Fruit fly (Drosophila melanogaster) whole organism, embryonic: ENCODE results near the gene Bacc.

Experiments
- B-H1 ChIP-seq: fragments of 200-800 bp; sonication (Bioruptor generic); IDR thresholded peaks from 3 replicates; pipeline ENCODE4 v1.3.6; 2022; ENCODE audit warnings: missing biosample characterization, missing genetic modification characterization
- CG10321 ChIP-seq: fragments of 200-800 bp; sonication (Bioruptor generic); IDR thresholded peaks from 2 replicates; pipeline ENCODE4 v1.3.6; 2022; ENCODE audit warnings: missing biosample characterization, missing genetic modification characterization
- CG13775 ChIP-seq: fragments of 200-800 bp; sonication (Bioruptor generic); optimal IDR thresholded peaks from 3 replicates; lab custom pipeline; 2017; ENCODE audit warnings: missing biosample characterization, mild to moderate bottlenecking, missing genetic modification characterization
- CG14014 ChIP-seq: fragments of 200-800 bp; sonication (Bioruptor generic); IDR thresholded peaks from 2 replicates; pipeline ENCODE4 v1.3.6; 2022; ENCODE audit warnings: missing biosample characterization, missing genetic modification characterization
- CG14860 ChIP-seq: fragments of 200-800 bp; sonication (Bioruptor generic); IDR thresholded peaks from 3 replicates; pipeline ENCODE4 v1.3.6; 2022; ENCODE audit warnings: missing biosample characterization, missing genetic modification characterization; ENCODE audit not compliant: partially characterized antibody
- CG15269 ChIP-seq: fragments of 200-800 bp; sonication (Bioruptor generic); optimal IDR thresholded peaks from 2 replicates; lab custom pipeline; 2018; ENCODE audit warnings: missing biosample characterization, mild to moderate bottlenecking, missing genetic modification characterization, moderate library complexity
- CG16815 ChIP-seq: fragments of 200-800 bp; sonication (Bioruptor generic); optimal IDR thresholded peaks from 3 replicates; lab custom pipeline; 2017; ENCODE audit warnings: missing biosample characterization, mild to moderate bottlenecking, missing genetic modification characterization
- CG17385 ChIP-seq: fragments of 200-800 bp; sonication (Bioruptor generic); optimal IDR thresholded peaks from 3 replicates; lab custom pipeline; 2018; ENCODE audit warnings: missing biosample characterization, mild to moderate bottlenecking, missing genetic modification characterization
- CG18599 ChIP-seq: fragments of 200-800 bp; sonication (Bioruptor generic); optimal IDR thresholded peaks from 3 replicates; lab custom pipeline; 2017; ENCODE audit warnings: missing biosample characterization, missing genetic modification characterization, mild to moderate bottlenecking, moderate library complexity, missing genetic modification reagents
- CG18619 ChIP-seq: fragments of 200-800 bp; sonication (Bioruptor generic); optimal IDR thresholded peaks from 3 replicates; lab custom pipeline; 2017; ENCODE audit warnings: missing biosample characterization, mild to moderate bottlenecking, missing genetic modification characterization
- CG2199 ChIP-seq: fragments of 200-800 bp; sonication (Bioruptor generic); IDR thresholded peaks from 3 replicates; pipeline ENCODE4 v1.3.6; 2022; ENCODE audit warnings: missing biosample characterization, missing genetic modification characterization
- CG30431 ChIP-seq: fragments of 200-800 bp; sonication (Bioruptor generic); optimal IDR thresholded peaks from 2 replicates; lab custom pipeline; 2017; ENCODE audit warnings: missing biosample characterization, missing genetic modification characterization
- CG3163 ChIP-seq: fragments of 200-800 bp; sonication (Bioruptor generic); optimal IDR thresholded peaks from 3 replicates; lab custom pipeline; 2016; ENCODE audit warnings: missing biosample characterization, missing genetic modification characterization
- CG6683 ChIP-seq: fragments of 200-800 bp; sonication (Bioruptor generic); optimal IDR thresholded peaks from 2 replicates; lab custom pipeline; 2017; ENCODE audit warnings: missing biosample characterization, mild to moderate bottlenecking, missing genetic modification characterization, missing genetic modification reagents
- CG7357 ChIP-seq: fragments of 200-800 bp; sonication (Bioruptor generic); IDR thresholded peaks from 3 replicates; pipeline ENCODE4 v1.3.6; 2022; ENCODE audit warnings: missing biosample characterization, missing genetic modification characterization
- CG7556 ChIP-seq: fragments of 200-800 bp; sonication (Bioruptor generic); optimal IDR thresholded peaks from 2 replicates; lab custom pipeline; 2017; ENCODE audit warnings: missing biosample characterization, mild to moderate bottlenecking, missing genetic modification characterization
- CG7963 ChIP-seq: fragments of 200-800 bp; sonication (Bioruptor generic); IDR thresholded peaks from 3 replicates; pipeline ENCODE4 v1.3.6; 2022; ENCODE audit warnings: missing biosample characterization, missing genetic modification characterization; ENCODE audit not compliant: partially characterized antibody
- CG7987 ChIP-seq: fragments of 200-800 bp; sonication (Bioruptor generic); optimal IDR thresholded peaks from 2 replicates; lab custom pipeline; 2018; ENCODE audit warnings: missing biosample characterization, mild to moderate bottlenecking, missing genetic modification characterization, moderate library complexity
- CG8089 ChIP-seq: fragments of 200-800 bp; sonication (Bioruptor generic); optimal IDR thresholded peaks from 3 replicates; lab custom pipeline; 2016; ENCODE audit warnings: missing biosample characterization, missing genetic modification characterization
- CG8944 ChIP-seq: fragments of 200-800 bp; sonication (Bioruptor generic); optimal IDR thresholded peaks from 3 replicates; lab custom pipeline; 2016; ENCODE audit warnings: missing biosample characterization, missing genetic modification characterization
- CG9215 ChIP-seq: fragments of 200-800 bp; sonication (Bioruptor generic); IDR thresholded peaks from 2 replicates; pipeline ENCODE4 v1.3.6; 2022; ENCODE audit warnings: missing biosample characterization, missing genetic modification characterization
- CG9727 ChIP-seq: fragments of 200-800 bp; sonication (Bioruptor generic); optimal IDR thresholded peaks from 3 replicates; lab custom pipeline; 2017; ENCODE audit warnings: missing biosample characterization, mild to moderate bottlenecking, missing genetic modification characterization
- CG9797 ChIP-seq: fragments of 200-800 bp; sonication (Bioruptor generic); optimal IDR thresholded peaks from 3 replicates; lab custom pipeline; 2018; ENCODE audit warnings: missing biosample characterization, mild to moderate bottlenecking, missing genetic modification characterization
- Dip2 ChIP-seq: fragments of 200-800 bp; sonication (Bioruptor generic); IDR thresholded peaks from 2 replicates; pipeline ENCODE4 v1.3.6; 2022; ENCODE audit warnings: missing biosample characterization, missing genetic modification characterization
- Ets97D ChIP-seq: fragments of 200-800 bp; sonication (Bioruptor generic); optimal IDR thresholded peaks from 3 replicates; lab custom pipeline; 2016; ENCODE audit warnings: missing biosample characterization, missing genetic modification characterization
- Fer1 ChIP-seq: fragments of 200-800 bp; sonication (Bioruptor generic); optimal IDR thresholded peaks from 2 replicates; lab custom pipeline; 2017; ENCODE audit warnings: missing biosample characterization, mild to moderate bottlenecking, missing genetic modification characterization
- GATAe ChIP-seq: fragments of 200-800 bp; sonication (Bioruptor generic); conservative IDR thresholded peaks from 2 replicates; pipeline ENCODE4 v1.3.6; 2022; ENCODE audit warnings: missing biosample characterization, missing genetic modification characterization
- HmgD ChIP-seq: fragments of 200-800 bp; sonication (Bioruptor generic); optimal IDR thresholded peaks from 3 replicates; lab custom pipeline; 2016; ENCODE audit warnings: missing biosample characterization, missing genetic modification characterization
- Hr51 ChIP-seq, 2 experiments: fragments of 200-800 bp; sonication (Bioruptor generic); optimal IDR thresholded peaks; 2 replicates in 1 of 2; 3 replicates in 1 of 2; lab custom pipeline; 2016 to 2018; ENCODE audit warnings: missing biosample characterization in 2 of 2, missing genetic modification characterization in 2 of 2, mild to moderate bottlenecking in 1 of 2, moderate library complexity in 1 of 2
- Max ChIP-seq: fragments of 200-800 bp; sonication (Bioruptor generic); optimal IDR thresholded peaks from 2 replicates; lab custom pipeline; 2016; ENCODE audit warnings: missing biosample characterization, mild to moderate bottlenecking, missing genetic modification characterization
- Oaz ChIP-seq: fragments of 200-800 bp; sonication (Bioruptor generic); IDR thresholded peaks from 2 replicates; pipeline ENCODE4 v1.3.6; 2022; ENCODE audit warnings: missing biosample characterization, missing genetic modification characterization
- Usf ChIP-seq: fragments of 200-800 bp; sonication (Bioruptor generic); optimal IDR thresholded peaks from 2 replicates; lab custom pipeline; 2017; ENCODE audit warnings: missing genotype, missing biosample characterization, missing genetic modification characterization
- croc ChIP-seq: fragments of 200-800 bp; sonication (Bioruptor generic); conservative IDR thresholded peaks from 3 replicates; pipeline ENCODE4 v1.3.6; 2022; ENCODE audit warnings: missing biosample characterization, missing genetic modification characterization
- da ChIP-seq: fragments of 200-800 bp; sonication (Bioruptor generic); optimal IDR thresholded peaks from 2 replicates; lab custom pipeline; 2016; ENCODE audit warnings: missing biosample characterization, missing genetic modification characterization
- dan ChIP-seq: fragments of 200-800 bp; sonication (Bioruptor generic); IDR thresholded peaks from 2 replicates; pipeline ENCODE4 v1.3.6; 2022; ENCODE audit warnings: missing biosample characterization, missing genetic modification characterization
- danr ChIP-seq: fragments of 200-800 bp; sonication (Bioruptor generic); IDR thresholded peaks from 2 replicates; pipeline ENCODE4 v1.3.6; 2022; ENCODE audit warnings: missing biosample characterization, missing genetic modification characterization
- dmrt11E ChIP-seq: fragments of 200-800 bp; sonication (Bioruptor generic); optimal IDR thresholded peaks from 3 replicates; lab custom pipeline; 2018; ENCODE audit warnings: missing biosample characterization, mild to moderate bottlenecking, missing genetic modification characterization, moderate library complexity
- dysf ChIP-seq: fragments of 200-800 bp; sonication (Bioruptor generic); IDR thresholded peaks from 3 replicates; pipeline ENCODE4 v1.3.6; 2022; ENCODE audit warnings: missing biosample characterization, missing genetic modification characterization
- emc ChIP-seq: fragments of 200-800 bp; sonication (Bioruptor generic); optimal IDR thresholded peaks from 2 replicates; lab custom pipeline; 2016; ENCODE audit warnings: missing biosample characterization, missing genetic modification characterization
- inv ChIP-seq: fragments of 200-800 bp; sonication (Bioruptor generic); IDR thresholded peaks from 2 replicates; pipeline ENCODE4 v1.3.6; 2022; ENCODE audit warnings: missing biosample characterization, missing genetic modification characterization; ENCODE audit not compliant: partially characterized antibody
- kah ChIP-seq: fragments of 200-800 bp; sonication (Bioruptor generic); optimal IDR thresholded peaks from 2 replicates; lab custom pipeline; 2018; ENCODE audit warnings: missing biosample characterization, mild to moderate bottlenecking, missing genetic modification characterization
- maf-S ChIP-seq: fragments of 200-800 bp; sonication (Bioruptor generic); optimal IDR thresholded peaks from 2 replicates; lab custom pipeline; 2016; ENCODE audit warnings: missing biosample characterization, missing genetic modification characterization
- oc ChIP-seq: fragments of 200-800 bp; sonication (Bioruptor generic); optimal IDR thresholded peaks from 2 replicates; lab custom pipeline; 2018; ENCODE audit warnings: missing biosample characterization, mild to moderate bottlenecking, missing genetic modification characterization, moderate library complexity
- onecut ChIP-seq: fragments of 200-800 bp; sonication (Bioruptor generic); IDR thresholded peaks from 2 replicates; pipeline ENCODE4 v1.3.6; 2022; ENCODE audit warnings: missing biosample characterization, missing genetic modification characterization
- phol ChIP-seq: fragments of 200-800 bp; sonication (Bioruptor generic); optimal IDR thresholded peaks from 3 replicates; lab custom pipeline; 2018; ENCODE audit warnings: missing biosample characterization, mild to moderate bottlenecking, missing genetic modification characterization, moderate library complexity
- repo ChIP-seq: fragments of 200-800 bp; sonication (Bioruptor generic); optimal IDR thresholded peaks from 2 replicates; lab custom pipeline; 2016; ENCODE audit warnings: missing biosample characterization, missing genetic modification characterization
- sens ChIP-seq: fragments of 200-800 bp; sonication (Bioruptor generic); peaks from one replicate; lab custom pipeline; 2016; ENCODE audit warnings: missing biosample characterization, missing genetic modification characterization
- seq ChIP-seq: fragments of 200-800 bp; sonication (Bioruptor generic); IDR thresholded peaks from 2 replicates; pipeline ENCODE4 v1.3.6; 2022; ENCODE audit warnings: missing biosample characterization, missing genetic modification characterization
- ssp ChIP-seq: fragments of 200-800 bp; sonication (Bioruptor generic); IDR thresholded peaks from 2 replicates; pipeline ENCODE4 v1.3.6; 2022; ENCODE audit warnings: missing biosample characterization, missing genetic modification characterization
- tin ChIP-seq: fragments of 200-800 bp; sonication (Bioruptor generic); optimal IDR thresholded peaks from 3 replicates; lab custom pipeline; 2016; ENCODE audit warnings: missing biosample characterization, missing genetic modification characterization
- tx ChIP-seq: fragments of 200-800 bp; sonication (Bioruptor generic); optimal IDR thresholded peaks from 2 replicates; lab custom pipeline; 2016; ENCODE audit warnings: missing biosample characterization, missing genetic modification characterization
- unpg ChIP-seq: fragments of 200-800 bp; sonication (Bioruptor generic); optimal IDR thresholded peaks from 3 replicates; lab custom pipeline; 2018; ENCODE audit warnings: missing biosample characterization, mild to moderate bottlenecking, missing genetic modification characterization, moderate library complexity

Bacc gene

DNA sequence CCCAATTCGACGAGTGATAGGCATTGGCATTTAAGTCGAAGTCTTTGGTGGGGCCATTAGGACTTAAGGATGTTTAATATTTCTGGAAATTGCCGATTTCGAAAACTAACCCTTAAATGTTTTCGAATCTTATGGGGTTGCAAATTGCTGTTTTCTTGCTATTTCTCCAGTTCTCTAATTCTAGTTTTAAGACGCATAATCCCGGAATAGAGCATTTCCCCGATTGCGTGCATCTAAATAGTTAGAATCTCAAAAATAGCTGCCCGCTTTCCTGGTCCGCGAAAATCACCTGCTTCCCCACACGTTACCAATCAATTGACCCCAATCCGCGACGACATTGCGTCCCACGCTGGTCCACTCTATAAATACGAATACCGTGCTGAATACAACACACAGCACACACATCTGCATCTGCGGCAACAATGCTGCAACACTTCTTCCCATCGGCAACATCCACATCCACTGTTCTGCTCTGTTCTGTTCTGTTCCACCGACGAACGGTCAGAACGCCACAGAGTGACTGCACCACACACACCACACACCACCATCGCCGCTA lies at the start of gene Bacc (continued):
- TF ChIP-seq kah (peak; percentile 73), CG9797 (GFP tag; lab: Kevin White, UChicago) (peak; percentile 12), CG7556 (GFP tag; lab: Kevin White, UChicago) (peak; percentile 95), onecut (peak; percentile 65; the same call in 1 of the 2 replicates), CG7963 (GFP tag; lab: Robert Waterston, UW) (no peak), inv (GFP tag; lab: Robert Waterston, UW) (no peak), Usf (peak; percentile 90), CG13775 (peak; percentile 91), CG7357 (GFP tag; lab: Robert Waterston, UW) (peak; percentile 70), CG7987 (GFP tag; lab: Kevin White, UChicago) (no peak), Oaz (GFP tag; lab: Robert Waterston, UW) (no peak), HmgD (GFP tag; lab: Kevin White, UChicago) (peak; percentile 52), CG9215 (no peak), dan (GFP tag; lab: Robert Waterston, UW) (no peak), seq (GFP tag; lab: Robert Waterston, UW) (no peak), repo (peak; percentile 86), CG18619 (GFP tag; lab: Kevin White, UChicago) (peak; percentile 92), Max (peak; percentile 84), CG16815 (GFP tag; lab: Kevin White, UChicago) (peak; percentile 84), CG8089 (peak; percentile 89), da (GFP tag; lab: Kevin White, UChicago) (peak; percentile 86), CG10321 (GFP tag; lab: Robert Waterston, UW) (no peak), emc (GFP tag; lab: Kevin White, UChicago) (peak; percentile 73), oc (tag; lab: Kevin White, UChicago) (peak; percentile 55), tx (GFP tag; lab: Kevin White, UChicago) (peak; percentile 85), dysf (GFP tag; lab: Robert Waterston, UW) (no peak), CG2199 (GFP tag; lab: Robert Waterston, UW) (no peak), phol (tag; lab: Kevin White, UChicago) (peak; percentile 89), Fer1 (GFP tag; lab: Kevin White, UChicago) (peak; percentile 91)

DNA sequence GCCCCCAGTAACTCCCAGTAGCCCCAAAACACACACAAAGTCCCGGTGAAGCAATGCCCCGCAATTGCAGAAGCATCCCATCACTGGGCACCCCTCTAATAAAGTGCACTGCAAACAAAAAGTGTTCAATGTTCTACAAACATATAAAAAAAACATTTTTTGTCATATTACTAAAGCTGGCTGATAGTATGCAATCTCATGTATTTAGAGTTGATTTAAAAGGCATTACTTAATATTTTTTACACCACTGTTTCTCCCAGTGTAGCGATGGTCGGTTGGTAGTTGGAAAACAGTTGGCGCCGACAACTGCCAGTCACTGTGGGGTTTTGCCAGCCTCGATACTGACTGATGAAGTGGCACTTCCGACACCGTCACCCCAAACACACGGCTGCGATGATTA lies 31.9 kb upstream of the Bacc start:
- TF ChIP-seq CG14014 (GFP tag; lab: Robert Waterston, UW) (peak; percentile 44; the same call in 1 of the 2 replicates), maf-S (GFP tag; lab: Kevin White, UChicago) (no peak), CG30431 (GFP tag; lab: Kevin White, UChicago) (no peak), ssp (GFP tag; lab: Robert Waterston, UW) (0 out of 2 replicates have a peak, but pooled peaks have one; percentile 9), B-H1 (GFP tag; lab: Robert Waterston, UW) (no peak), CG3163 (GFP tag; lab: Kevin White, UChicago) (no peak), Dip2 (GFP tag; lab: Robert Waterston, UW) (no peak), CG17385 (peak; percentile 14), danr (GFP tag; lab: Robert Waterston, UW) (no peak), dmrt11E (tag; lab: Kevin White, UChicago) (no peak), CG14860 (GFP tag; lab: Robert Waterston, UW) (no peak), CG8944 (peak; percentile 14), GATAe (GFP tag; lab: Robert Waterston, UW) (no peak), CG6683 (no peak), CG18599 (peak; percentile 60), CG15269 (peak; percentile 42), Ets97D (GFP tag; lab: Kevin White, UChicago) (no peak), unpg (GFP tag; lab: Kevin White, UChicago) (no peak), tin (no peak), Hr51 (GFP tag; optimal IDR thresholded peaks at IDR 0.05; lab: Kevin White, UChicago) (peak in 1 of 2 experiments; percentile 41), croc (GFP tag; lab: Robert Waterston, UW) (no peak), sens (GFP tag; lab: Kevin White, UChicago) (peak; percentile 69), CG9727 (GFP tag; lab: Kevin White, UChicago) (peak; percentile 11)
